Worm (Caenorhabditis elegans): Measurements from ENCODE around the gene F33E11.2.

F33E11.2 gene

ce11 chrV:298395-298794, 648 bp downstream of the F33E11.2 start:
- TF ChIP-seq Y55F3AM.14 (GFP tag; optimal IDR thresholded peaks at IDR 0.05), result no peak
- no peak for TF ChIP-seq mbf-1 (tag; optimal IDR thresholded peaks at IDR 0.05)
- no peak for TF ChIP-seq nhr-21 (tag; optimal IDR thresholded peaks at IDR 0.05)
- TF ChIP-seq crh-2 (tag; optimal IDR thresholded peaks at IDR 0.05), result no peak
- TF ChIP-seq ZK546.5 (tag; optimal IDR thresholded peaks at IDR 0.05), result no peak
- TF ChIP-seq unc-55 (GFP tag; optimal IDR thresholded peaks at IDR 0.05), result no peak
- no peak for TF ChIP-seq nhr-11 (tag; optimal IDR thresholded peaks at IDR 0.05)
- no peak for TF ChIP-seq alr-1 (tag; optimal IDR thresholded peaks at IDR 0.05)
- no peak for TF ChIP-seq unc-62 (GFP tag; optimal IDR thresholded peaks at IDR 0.05)
- TF ChIP-seq mdl-1 (tag; optimal IDR thresholded peaks at IDR 0.05), result no peak
- TF ChIP-seq ztf-4 (tag; optimal IDR thresholded peaks at IDR 0.05), result no peak
- TF ChIP-seq ama-1 (optimal IDR thresholded peaks at IDR 0.05), result no peak
- no peak for TF ChIP-seq zag-1 (tag; optimal IDR thresholded peaks at IDR 0.05)
- no peak for TF ChIP-seq unc-39 (tag; optimal IDR thresholded peaks at IDR 0.05)
- TF ChIP-seq nhr-6 (tag; optimal IDR thresholded peaks at IDR 0.05), result no peak

ce11 chrV:303271-303670, 5.5 kb downstream of the F33E11.2 start:
- TF ChIP-seq mab-5 (tag; optimal IDR thresholded peaks at IDR 0.05) (no peak), sma-9 (GFP tag; optimal IDR thresholded peaks at IDR 0.05) (no peak), sma-9 (tag; optimal IDR thresholded peaks at IDR 0.05) (no peak), sma-3 (GFP tag; optimal IDR thresholded peaks at IDR 0.05) (no peak), alr-1 (tag; optimal IDR thresholded peaks at IDR 0.05) (no peak), ztf-11 (tag; optimal IDR thresholded peaks at IDR 0.05) (no peak), nhr-21 (tag; optimal IDR thresholded peaks at IDR 0.05) (no peak), mdl-1 (tag; optimal IDR thresholded peaks at IDR 0.05) (no peak), blmp-1 (tag; optimal IDR thresholded peaks at IDR 0.05; ENCODE audit: insufficient read depth) (no peak)

- TF ChIP-seq unc-55 (GFP tag; optimal IDR thresholded peaks at IDR 0.05) (peak; percentile 2), aly-2 (tag; optimal IDR thresholded peaks at IDR 0.05) (no peak)
Observed at ce11 chrV:304613-305012, 6.9 kb downstream of the F33E11.2 start, which contains the start of gene F33E11.3. Gene F33E11.3, minus strand, starts transcription at chrV:304713.

ce11 chrV:311485-312090, 13.8 kb downstream of the F33E11.2 start, which contains the start of gene phf-10:
Gene phf-10, minus strand, starts transcription at chrV:311565.
- TF ChIP-seq alr-1 (tag; optimal IDR thresholded peaks at IDR 0.05) (no peak), dmd-4 (tag; optimal IDR thresholded peaks at IDR 0.05) (no peak), lsy-2 (tag; optimal IDR thresholded peaks at IDR 0.05) (peak in 1 of 2 experiments; percentile 34), crh-2 (tag; optimal IDR thresholded peaks at IDR 0.05) (no peak), nhr-10 (tag; optimal IDR thresholded peaks at IDR 0.05) (no peak), ztf-4 (tag; optimal IDR thresholded peaks at IDR 0.05) (no peak), unc-62 (GFP tag; optimal IDR thresholded peaks at IDR 0.05) (no peak), snpc-4 (tag; optimal IDR thresholded peaks at IDR 0.05) (no peak), R02D3.7 (tag; optimal IDR thresholded peaks at IDR 0.05) (no peak), elt-3 (tag; optimal IDR thresholded peaks at IDR 0.05) (no peak), unc-55 (GFP tag; optimal IDR thresholded peaks at IDR 0.05) (peak; percentile 36), lin-39 (tag; optimal IDR thresholded peaks at IDR 0.05) (no peak), mbf-1 (tag; optimal IDR thresholded peaks at IDR 0.05) (no peak), egl-27 (tag; optimal IDR thresholded peaks at IDR 0.05) (no peak), nhr-129 (tag; optimal IDR thresholded peaks at IDR 0.05) (no peak), C34F6.9 (tag; optimal IDR thresholded peaks at IDR 0.05) (no peak), peb-1 (tag; optimal IDR thresholded peaks at IDR 0.05) (no peak), sma-3 (GFP tag; optimal IDR thresholded peaks at IDR 0.05) (peak; percentile 8), mdl-1 (tag; optimal IDR thresholded peaks at IDR 0.05) (no peak), nhr-237 (tag; optimal IDR thresholded peaks at IDR 0.05) (no peak), Y55F3AM.14 (GFP tag; optimal IDR thresholded peaks at IDR 0.05) (no peak), gmeb-1 (tag; optimal IDR thresholded peaks at IDR 0.05) (peak; percentile 69), nhr-23 (tag; optimal IDR thresholded peaks at IDR 0.05) (no peak), lin-11 (tag; optimal IDR thresholded peaks at IDR 0.05) (no peak), elt-1 (tag; optimal IDR thresholded peaks at IDR 0.05) (no peak), nhr-11 (tag; optimal IDR thresholded peaks at IDR 0.05) (no peak), lin-13 (GFP tag; optimal IDR thresholded peaks at IDR 0.05) (no peak), ZK546.5 (tag; optimal IDR thresholded peaks at IDR 0.05) (no peak)
